Worm (Caenorhabditis elegans) whole organism, L2 larva: ENCODE measurements around the gene D2096.5.

Experiments used
- C34F6.9 ChIP-seq: fragments of 150-350 bp; optimal IDR thresholded peaks from 2 replicates; lab custom pipeline; 2014; ENCODE audit warnings: missing biosample characterization, missing genetic modification characterization
- Y55F3AM.14 ChIP-seq: fragments of 200-800 bp; sonication (Bioruptor generic); optimal IDR thresholded peaks from 2 replicates; lab custom pipeline; 2018; ENCODE audit warnings: mild to moderate bottlenecking, missing genetic modification characterization, missing compliant biosample characterization
- ZK546.5 ChIP-seq: sonication (generic microtip); optimal IDR thresholded peaks from 2 replicates; lab custom pipeline; 2017; ENCODE audit warnings: missing biosample characterization, missing genetic modification characterization
- alr-1 ChIP-seq: fragments of 150-350 bp; optimal IDR thresholded peaks from 2 replicates; lab custom pipeline; 2014; ENCODE audit warnings: missing biosample characterization, missing genetic modification characterization
- aly-2 ChIP-seq: fragments of 150-350 bp; optimal IDR thresholded peaks from 2 replicates; lab custom pipeline; 2014; ENCODE audit warnings: missing biosample characterization, missing genetic modification characterization
- ama-1 ChIP-seq: fragments of 150-350 bp; optimal IDR thresholded peaks from 2 replicates; lab custom pipeline; 2018; ENCODE audit warnings: inconsistent platforms
- blmp-1 ChIP-seq: sonication (generic microtip); optimal IDR thresholded peaks from 2 replicates; lab custom pipeline; 2017; ENCODE audit warnings: missing genetic modification characterization, mild to moderate bottlenecking, missing compliant biosample characterization, antibody characterized with exemption, moderate library complexity; ENCODE audit not compliant: insufficient read depth
- ceh-16 ChIP-seq: fragments of 150-350 bp; optimal IDR thresholded peaks from 2 replicates; lab custom pipeline; 2014; ENCODE audit warnings: missing biosample characterization, missing genetic modification characterization
- crh-2 ChIP-seq: sonication (generic microtip); optimal IDR thresholded peaks from 2 replicates; lab custom pipeline; 2017; ENCODE audit warnings: missing biosample characterization, missing genetic modification characterization
- dmd-4 ChIP-seq: sonication (generic microtip); optimal IDR thresholded peaks from 2 replicates; lab custom pipeline; 2017; ENCODE audit warnings: missing biosample characterization, missing genetic modification characterization
- egl-27 ChIP-seq: sonication (generic microtip); optimal IDR thresholded peaks from 3 replicates; lab custom pipeline; 2017; ENCODE audit warnings: missing biosample characterization, missing genetic modification reagents, missing genetic modification characterization
- elt-1 ChIP-seq: fragments of 150-350 bp; optimal IDR thresholded peaks from 2 replicates; lab custom pipeline; 2014; ENCODE audit warnings: missing biosample characterization, missing genetic modification characterization
- elt-3 ChIP-seq: sonication (generic microtip); optimal IDR thresholded peaks from 2 replicates; lab custom pipeline; 2017; ENCODE audit warnings: missing biosample characterization, missing genetic modification characterization
- fos-1 ChIP-seq: fragments of 150-350 bp; optimal IDR thresholded peaks from 2 replicates; lab custom pipeline; 2014; ENCODE audit warnings: missing biosample characterization, missing genetic modification characterization
- gmeb-1 ChIP-seq: fragments of 150-350 bp; optimal IDR thresholded peaks from 2 replicates; lab custom pipeline; 2014; ENCODE audit warnings: missing biosample characterization, missing genetic modification characterization
- lin-11 ChIP-seq: fragments of 150-350 bp; sonication (generic microtip); optimal IDR thresholded peaks from 2 replicates; lab custom pipeline; 2014; ENCODE audit warnings: missing biosample characterization, missing genetic modification characterization, inconsistent platforms, mixed read lengths
- lin-13 ChIP-seq: fragments of 150-350 bp; optimal IDR thresholded peaks from 2 replicates; lab custom pipeline; 2014; ENCODE audit warnings: missing biosample characterization, missing genetic modification reagents, missing genetic modification characterization
- lsy-2 ChIP-seq, 2 experiments: fragments of 150-350 bp in 1 of 2; sonication (generic microtip) in 1 of 2; optimal IDR thresholded peaks; 2 replicates each; lab custom pipeline; 2014 to 2017; ENCODE audit warnings: missing biosample characterization in 2 of 2, missing genetic modification characterization in 2 of 2
- mab-5 ChIP-seq: fragments of 150-350 bp; optimal IDR thresholded peaks from 2 replicates; lab custom pipeline; 2014; ENCODE audit warnings: missing biosample characterization, missing genetic modification characterization
- mbf-1 ChIP-seq: sonication (generic microtip); optimal IDR thresholded peaks from 2 replicates; lab custom pipeline; 2017; ENCODE audit warnings: missing biosample characterization, missing genetic modification characterization
- mdl-1 ChIP-seq, 2 experiments: fragments of 150-350 bp in 1 of 2; sonication (generic microtip) in 1 of 2; optimal IDR thresholded peaks; 2 replicates each; lab custom pipeline; 2017; ENCODE audit warnings: missing biosample characterization in 2 of 2, missing genetic modification characterization in 2 of 2
- nhr-10 ChIP-seq: sonication (generic microtip); optimal IDR thresholded peaks from 2 replicates; lab custom pipeline; 2017; ENCODE audit warnings: missing biosample characterization, missing genetic modification characterization
- nhr-11 ChIP-seq: fragments of 150-350 bp; optimal IDR thresholded peaks from 2 replicates; lab custom pipeline; 2014; ENCODE audit warnings: missing biosample characterization, missing genetic modification characterization
- nhr-12 ChIP-seq: fragments of 150-350 bp; optimal IDR thresholded peaks from 2 replicates; lab custom pipeline; 2014; ENCODE audit warnings: missing biosample characterization, missing genetic modification characterization
- nhr-129 ChIP-seq: fragments of 150-350 bp; optimal IDR thresholded peaks from 2 replicates; lab custom pipeline; 2014; ENCODE audit warnings: missing biosample characterization, missing genetic modification characterization
- nhr-21 ChIP-seq: fragments of 150-350 bp; optimal IDR thresholded peaks from 2 replicates; lab custom pipeline; 2014; ENCODE audit warnings: missing biosample characterization, missing genetic modification characterization
- nhr-23 ChIP-seq: fragments of 150-350 bp; optimal IDR thresholded peaks from 2 replicates; lab custom pipeline; 2014; ENCODE audit warnings: missing biosample characterization, missing genetic modification reagents, missing genetic modification characterization
- nhr-237 ChIP-seq: fragments of 150-350 bp; optimal IDR thresholded peaks from 2 replicates; lab custom pipeline; 2014; ENCODE audit warnings: missing biosample characterization, missing genetic modification characterization
- nhr-25 ChIP-seq: fragments of 150-350 bp; sonication (generic microtip); optimal IDR thresholded peaks from 3 replicates; lab custom pipeline; 2014; ENCODE audit warnings: missing biosample characterization, missing genetic modification characterization
- nhr-77 ChIP-seq: fragments of 150-350 bp; optimal IDR thresholded peaks from 2 replicates; lab custom pipeline; 2014; ENCODE audit warnings: missing biosample characterization, missing genetic modification characterization
- peb-1 ChIP-seq: fragments of 150-350 bp; optimal IDR thresholded peaks from 2 replicates; lab custom pipeline; 2014; ENCODE audit warnings: missing biosample characterization, missing genetic modification characterization
- sem-4 ChIP-seq: fragments of 150-350 bp; optimal IDR thresholded peaks from 2 replicates; lab custom pipeline; 2014; ENCODE audit warnings: missing biosample characterization, missing genetic modification reagents, missing genetic modification characterization
- skn-1 ChIP-seq: sonication (generic microtip); optimal IDR thresholded peaks from 2 replicates; lab custom pipeline; 2017; ENCODE audit warnings: missing biosample characterization, missing genetic modification characterization
- sma-3 ChIP-seq: sonication (generic microtip); optimal IDR thresholded peaks from 2 replicates; lab custom pipeline; 2016; ENCODE audit warnings: missing genetic modification reagents, missing genetic modification characterization, missing compliant biosample characterization
- sma-9 ChIP-seq, 2 experiments: fragments of 150-350 bp in 1 of 2; sonication (generic microtip) in 1 of 2; optimal IDR thresholded peaks; 2 replicates each; lab custom pipeline; 2014 to 2016; ENCODE audit warnings: missing genetic modification characterization in 2 of 2, mild to moderate bottlenecking in 1 of 2, missing biosample characterization in 1 of 2, missing compliant biosample characterization in 1 of 2, missing genetic modification reagents in 1 of 2, moderate library complexity in 1 of 2
- snpc-4 ChIP-seq: fragments of 150-350 bp; optimal IDR thresholded peaks from 2 replicates; lab custom pipeline; 2014; ENCODE audit warnings: missing biosample characterization, missing genetic modification characterization
- unc-39 ChIP-seq: fragments of 150-350 bp; optimal IDR thresholded peaks from 2 replicates; lab custom pipeline; 2014; ENCODE audit warnings: missing biosample characterization, missing genetic modification characterization
- unc-55 ChIP-seq: fragments of 150-350 bp; sonication (generic microtip); optimal IDR thresholded peaks from 3 replicates; lab custom pipeline; 2014; ENCODE audit warnings: missing biosample characterization, missing genetic modification reagents, missing genetic modification characterization
- unc-62 ChIP-seq: fragments of 150-350 bp; optimal IDR thresholded peaks from 2 replicates; lab custom pipeline; 2014; ENCODE audit warnings: missing biosample characterization, missing genetic modification reagents, missing genetic modification characterization
- zag-1 ChIP-seq: fragments of 150-350 bp; optimal IDR thresholded peaks from 2 replicates; lab custom pipeline; 2014; ENCODE audit warnings: missing biosample characterization, missing genetic modification characterization
- ztf-1 ChIP-seq: fragments of 200-800 bp; sonication (Bioruptor generic); conservative IDR thresholded peaks from 2 replicates; pipeline ENCODE4 v1.3.6; 2022; ENCODE audit warnings: missing genetic modification characterization, missing compliant biosample characterization
- ztf-11 ChIP-seq: sonication (generic microtip); optimal IDR thresholded peaks from 2 replicates; lab custom pipeline; 2017; ENCODE audit warnings: missing biosample characterization, missing genetic modification characterization
- ztf-4 ChIP-seq: fragments of 150-350 bp; optimal IDR thresholded peaks from 2 replicates; lab custom pipeline; 2014; ENCODE audit warnings: missing biosample characterization, missing genetic modification characterization

D2096.5 gene

DNA sequence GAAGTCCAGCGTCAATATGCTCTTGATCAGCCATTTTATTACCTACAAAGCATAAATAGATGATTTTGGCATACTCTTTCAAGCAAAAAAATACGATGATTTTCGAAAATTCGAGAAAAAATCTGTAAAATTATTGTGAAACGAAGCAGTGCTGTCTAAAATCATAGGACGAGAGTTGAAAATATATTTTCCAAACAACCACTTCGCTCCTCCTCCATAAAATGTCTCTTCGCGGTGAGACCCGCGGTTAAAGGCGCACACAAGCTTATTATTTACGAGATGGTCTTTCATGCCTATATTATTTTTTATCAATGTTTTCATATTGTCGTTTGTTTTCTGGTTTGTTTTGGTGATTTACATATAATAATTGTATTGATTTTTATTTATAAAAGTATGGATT is 19.7 kb upstream of the D2096.5 start, which contains the start of gene nap-1 (continued):
- TF ChIP-seq unc-39 (tag; lab: Kevin White, UChicago) (no peak), Y55F3AM.14 (GFP tag; lab: Kevin White, UChicago) (no peak), zag-1 (tag; lab: Kevin White, UChicago) (no peak), C34F6.9 (tag; lab: Kevin White, UChicago) (peak; percentile 88), sem-4 (tag; lab: Kevin White, UChicago) (peak; percentile 0), nhr-10 (tag; lab: Kevin White, UChicago) (no peak), elt-3 (no peak), ceh-16 (no peak), blmp-1 (no peak), crh-2 (tag; lab: Kevin White, UChicago) (peak; percentile 73)

ce11 chrIV:8378280-8378679 is 18.7 kb upstream of the D2096.5 start:
- no peak for TF ChIP-seq ZK546.5
- TF ChIP-seq peb-1 (tag; lab: Kevin White, UChicago), result no peak
- no peak for TF ChIP-seq lin-11 (tag; lab: Kevin White, UChicago)
- TF ChIP-seq nhr-21 (tag; lab: Kevin White, UChicago), result no peak
- TF ChIP-seq gmeb-1 (tag; lab: Kevin White, UChicago), result no peak
- no peak for TF ChIP-seq crh-2 (tag; lab: Kevin White, UChicago)
- no peak for TF ChIP-seq lsy-2 (tag; optimal IDR thresholded peaks at IDR 0.05; lab: Kevin White, UChicago)
- TF ChIP-seq dmd-4 (tag; lab: Kevin White, UChicago), result no peak
- no peak for TF ChIP-seq nhr-23 (tag; lab: Kevin White, UChicago)
- TF ChIP-seq aly-2 (tag; lab: Kevin White, UChicago), result no peak
- no peak for TF ChIP-seq mdl-1 (tag; optimal IDR thresholded peaks at IDR 0.05; lab: Kevin White, UChicago)
- no peak for TF ChIP-seq blmp-1
- no peak for TF ChIP-seq unc-39 (tag; lab: Kevin White, UChicago)
- TF ChIP-seq nhr-237 (tag; lab: Kevin White, UChicago), result no peak
- no peak for TF ChIP-seq mbf-1 (tag; lab: Kevin White, UChicago)
- TF ChIP-seq nhr-77 (tag; lab: Kevin White, UChicago), result no peak
- TF ChIP-seq snpc-4 (tag; lab: Kevin White, UChicago), result no peak

DNA sequence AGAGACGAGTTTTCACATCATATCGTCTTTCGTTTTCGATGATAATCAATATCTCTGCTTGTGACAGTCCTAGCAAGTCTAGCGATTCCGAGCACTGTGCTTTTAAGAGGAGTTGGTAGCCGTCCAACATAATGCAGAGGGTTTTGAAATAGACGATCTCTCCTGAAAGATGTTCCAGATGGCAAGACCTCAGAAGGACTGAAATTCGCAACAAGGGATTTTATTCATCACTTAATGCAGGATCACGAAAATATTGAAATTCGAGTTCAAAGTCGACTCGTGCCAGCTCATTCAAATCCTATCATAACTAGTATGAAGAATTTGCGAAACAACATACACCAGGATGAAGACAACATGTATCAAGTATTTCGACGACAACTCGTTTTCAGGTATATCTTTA is 17.9 kb upstream of the D2096.5 start, which contains the start of gene D2096.7:
Gene D2096.7, minus strand, starts transcription at position 130 of the 400 bp plus-strand sequence.
- peak; percentile 20 for TF ChIP-seq crh-2 (tag; lab: Kevin White, UChicago)
- no peak for TF ChIP-seq sma-9 (GFP tag; optimal IDR thresholded peaks at IDR 0.05; lab: Kevin White, UChicago)
- TF ChIP-seq sma-9 (tag; optimal IDR thresholded peaks at IDR 0.05; lab: Kevin White, UChicago), result no peak
- TF ChIP-seq nhr-25 (tag; lab: Kevin White, UChicago), result no peak
- no peak for TF ChIP-seq alr-1 (tag; lab: Kevin White, UChicago)
- TF ChIP-seq dmd-4 (tag; lab: Kevin White, UChicago), result no peak
- TF ChIP-seq C34F6.9 (tag; lab: Kevin White, UChicago), result no peak
- peak; percentile 3 for TF ChIP-seq Y55F3AM.14 (GFP tag; lab: Kevin White, UChicago)
- TF ChIP-seq unc-55, result no peak
- no peak for TF ChIP-seq egl-27
- TF ChIP-seq, all 48 proteins: peak for 2

DNA sequence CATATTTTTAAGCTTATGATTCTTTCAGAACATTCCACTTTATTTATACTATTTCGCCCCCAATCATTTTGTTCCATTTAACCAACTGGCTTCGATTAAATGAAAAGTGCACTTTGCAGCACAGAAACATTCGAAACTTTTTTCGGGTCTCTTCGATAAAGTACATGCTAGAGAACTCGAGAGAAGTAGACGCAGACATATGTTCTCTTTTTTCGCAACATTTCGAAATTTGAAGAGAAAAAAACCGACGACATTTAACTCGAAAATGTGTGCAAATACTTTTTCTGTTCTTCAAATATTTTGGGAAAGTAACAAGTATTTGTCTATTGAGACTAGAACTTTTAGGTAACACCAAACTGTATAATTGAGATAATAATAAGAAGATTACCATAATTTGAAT is 17.4 kb upstream of the D2096.5 start:
- TF ChIP-seq Y55F3AM.14 (GFP tag; lab: Kevin White, UChicago), result no peak
- no peak for TF ChIP-seq unc-39 (tag; lab: Kevin White, UChicago)
- TF ChIP-seq crh-2 (tag; lab: Kevin White, UChicago), result peak; percentile 46
- TF ChIP-seq ztf-1, result no peak
- no peak for TF ChIP-seq skn-1 (tag; lab: Kevin White, UChicago)
- no peak for TF ChIP-seq ceh-16
- TF ChIP-seq unc-55, result peak; percentile 41
- no peak for TF ChIP-seq blmp-1
- TF ChIP-seq nhr-77 (tag; lab: Kevin White, UChicago), result no peak
- TF ChIP-seq ztf-11 (tag; lab: Kevin White, UChicago), result no peak
- no peak for TF ChIP-seq lsy-2 (tag; optimal IDR thresholded peaks at IDR 0.05; lab: Kevin White, UChicago)
- TF ChIP-seq peb-1 (tag; lab: Kevin White, UChicago), result no peak
- no peak for TF ChIP-seq nhr-21 (tag; lab: Kevin White, UChicago)
- TF ChIP-seq elt-1 (tag; lab: Kevin White, UChicago), result no peak
- TF ChIP-seq mab-5 (tag; lab: Kevin White, UChicago), result no peak
- no peak for TF ChIP-seq nhr-23 (tag; lab: Kevin White, UChicago)
- no peak for TF ChIP-seq lin-13 (GFP tag; lab: Kevin White, UChicago)
- TF ChIP-seq nhr-129 (tag; lab: Kevin White, UChicago), result peak; percentile 81
- TF ChIP-seq nhr-10 (tag; lab: Kevin White, UChicago), result no peak
- no peak for TF ChIP-seq sma-9 (GFP tag; optimal IDR thresholded peaks at IDR 0.05; lab: Kevin White, UChicago)
- no peak for TF ChIP-seq sma-9 (tag; optimal IDR thresholded peaks at IDR 0.05; lab: Kevin White, UChicago)
- no peak for TF ChIP-seq ama-1
- no peak for TF ChIP-seq sem-4 (tag; lab: Kevin White, UChicago)
- no peak for TF ChIP-seq nhr-237 (tag; lab: Kevin White, UChicago)
- TF ChIP-seq nhr-11 (tag; lab: Kevin White, UChicago), result no peak
- TF ChIP-seq nhr-12, result no peak
- TF ChIP-seq unc-62 (GFP tag; lab: Kevin White, UChicago), result no peak
- no peak for TF ChIP-seq snpc-4 (tag; lab: Kevin White, UChicago)
- TF ChIP-seq elt-3, result no peak
- TF ChIP-seq nhr-25 (tag; lab: Kevin White, UChicago), result no peak
- no peak for TF ChIP-seq dmd-4 (tag; lab: Kevin White, UChicago)
- no peak for TF ChIP-seq sma-3 (GFP tag; lab: Kevin White, UChicago)
- TF ChIP-seq aly-2 (tag; lab: Kevin White, UChicago), result no peak
- TF ChIP-seq fos-1, result peak; percentile 43
- no peak for TF ChIP-seq ztf-4 (tag; lab: Kevin White, UChicago)
- no peak for TF ChIP-seq egl-27
- TF ChIP-seq C34F6.9 (tag; lab: Kevin White, UChicago), result peak; percentile 84
